Fruit fly (Drosophila melanogaster) whole organism, embryonic: Measurements from ENCODE around the gene Srpk79D.

ENCODE experiments used
- Atf-2 ChIP-seq: fragments of 200-800 bp; sonication (Bioruptor generic); optimal IDR thresholded peaks from 2 replicates; lab custom pipeline; 2016; ENCODE audit warnings: missing biosample characterization, missing genetic modification characterization
- C15 ChIP-seq: fragments of 200-800 bp; sonication (Bioruptor generic); IDR thresholded peaks from 3 replicates; pipeline ENCODE4 v1.3.6; 2022; ENCODE audit warnings: missing biosample characterization, missing genetic modification characterization
- CG11093 ChIP-seq: fragments of 200-800 bp; sonication (Bioruptor generic); IDR thresholded peaks from 3 replicates; pipeline ENCODE4 v1.3.6; 2022; ENCODE audit warnings: missing biosample characterization, missing genetic modification characterization
- CG11504 ChIP-seq: fragments of 200-800 bp; sonication (Bioruptor generic); optimal IDR thresholded peaks from 3 replicates; lab custom pipeline; 2019; ENCODE audit warnings: missing biosample characterization, mild to moderate bottlenecking, missing genetic modification characterization, moderate library complexity
- CG11560 ChIP-seq: fragments of 200-800 bp; sonication (Bioruptor generic); IDR thresholded peaks from 3 replicates; pipeline ENCODE4 v1.3.6; 2022; ENCODE audit warnings: missing biosample characterization, missing genetic modification characterization
- CG12155 ChIP-seq: fragments of 200-800 bp; sonication (Bioruptor generic); optimal IDR thresholded peaks from 3 replicates; lab custom pipeline; 2016; ENCODE audit warnings: missing biosample characterization, missing genetic modification characterization
- CG12219 ChIP-seq: fragments of 200-800 bp; sonication (Bioruptor generic); optimal IDR thresholded peaks from 3 replicates; lab custom pipeline; 2018; ENCODE audit warnings: missing biosample characterization, mild to moderate bottlenecking, missing genetic modification characterization
- CG12659 ChIP-seq: fragments of 200-800 bp; sonication (Bioruptor generic); optimal IDR thresholded peaks from 3 replicates; lab custom pipeline; 2017; ENCODE audit warnings: mild to moderate bottlenecking, missing biosample characterization, missing genetic modification reagents, missing genetic modification characterization
- CG13775 ChIP-seq: fragments of 200-800 bp; sonication (Bioruptor generic); optimal IDR thresholded peaks from 3 replicates; lab custom pipeline; 2017; ENCODE audit warnings: missing biosample characterization, mild to moderate bottlenecking, missing genetic modification characterization
- CG13894 ChIP-seq: fragments of 200-800 bp; sonication (Bioruptor generic); optimal IDR thresholded peaks from 3 replicates; lab custom pipeline; 2018; ENCODE audit warnings: missing biosample characterization, mild to moderate bottlenecking, missing genetic modification characterization, moderate library complexity
- CG14050 ChIP-seq: fragments of 200-800 bp; sonication (Bioruptor generic); IDR thresholded peaks from 3 replicates; pipeline ENCODE4 v1.3.6; 2022; ENCODE audit warnings: missing biosample characterization, missing genetic modification characterization
- CG14667 ChIP-seq: fragments of 200-800 bp; sonication (Bioruptor generic); IDR thresholded peaks from 2 replicates; pipeline ENCODE4 v1.3.6; 2022; ENCODE audit warnings: missing biosample characterization, missing genetic modification characterization
- CG15073 ChIP-seq: fragments of 200-800 bp; sonication (Bioruptor generic); optimal IDR thresholded peaks from 2 replicates; lab custom pipeline; 2016; ENCODE audit warnings: missing biosample characterization, missing genetic modification characterization
- CG30431 ChIP-seq: fragments of 200-800 bp; sonication (Bioruptor generic); optimal IDR thresholded peaks from 2 replicates; lab custom pipeline; 2017; ENCODE audit warnings: missing biosample characterization, missing genetic modification characterization
- CG3065 ChIP-seq: fragments of 200-800 bp; sonication (Bioruptor generic); optimal IDR thresholded peaks from 2 replicates; lab custom pipeline; 2016; ENCODE audit warnings: missing biosample characterization, missing genetic modification characterization
- CG33557 ChIP-seq: fragments of 200-800 bp; sonication (Bioruptor generic); optimal IDR thresholded peaks from 2 replicates; lab custom pipeline; 2019; ENCODE audit warnings: missing biosample characterization, mild to moderate bottlenecking, missing genetic modification characterization, moderate library complexity
- CG34224 ChIP-seq: fragments of 200-800 bp; sonication (Bioruptor generic); IDR thresholded peaks from 3 replicates; pipeline ENCODE4 v1.3.6; 2022; ENCODE audit warnings: missing biosample characterization, missing genetic modification characterization; ENCODE audit not compliant: partially characterized antibody
- CG34422 ChIP-seq: fragments of 200-800 bp; sonication (Bioruptor generic); IDR thresholded peaks from 3 replicates; pipeline ENCODE4 v1.3.6; 2022; ENCODE audit warnings: missing biosample characterization, missing genetic modification characterization
- CG42726 ChIP-seq: fragments of 200-800 bp; sonication (Bioruptor generic); IDR thresholded peaks from 2 replicates; pipeline ENCODE4 v1.3.6; 2022; ENCODE audit warnings: missing biosample characterization, missing genetic modification characterization; ENCODE audit not compliant: partially characterized antibody
- CG4360 ChIP-seq: fragments of 200-800 bp; sonication (Bioruptor generic); IDR thresholded peaks from 2 replicates; pipeline ENCODE4 v1.3.6; 2022; ENCODE audit warnings: missing biosample characterization, missing genetic modification characterization
- CG4820 ChIP-seq: fragments of 200-800 bp; sonication (Bioruptor generic); optimal IDR thresholded peaks from 3 replicates; lab custom pipeline; 2016; ENCODE audit warnings: missing biosample characterization, missing genetic modification characterization
- CG6272 ChIP-seq: fragments of 200-800 bp; sonication (Bioruptor generic); IDR thresholded peaks from 2 replicates; pipeline ENCODE4 v1.3.6; 2022; ENCODE audit warnings: missing biosample characterization, missing genetic modification characterization
- CG7271 ChIP-seq: fragments of 200-800 bp; sonication (Bioruptor generic); optimal IDR thresholded peaks from 2 replicates; lab custom pipeline; 2018; ENCODE audit warnings: missing biosample characterization, mild to moderate bottlenecking, missing genetic modification characterization, moderate library complexity
- CG8281 ChIP-seq: fragments of 200-800 bp; sonication (Bioruptor generic); optimal IDR thresholded peaks from 2 replicates; lab custom pipeline; 2018; ENCODE audit warnings: missing biosample characterization, mild to moderate bottlenecking, missing genetic modification characterization, moderate library complexity
- CG8478 ChIP-seq: fragments of >200 bp; optimal IDR thresholded peaks from 2 replicates; lab custom pipeline; 2018
- CG9797 ChIP-seq: fragments of 200-800 bp; sonication (Bioruptor generic); optimal IDR thresholded peaks from 3 replicates; lab custom pipeline; 2018; ENCODE audit warnings: missing biosample characterization, mild to moderate bottlenecking, missing genetic modification characterization
- CoRest ChIP-seq: fragments of 200-800 bp; sonication (Bioruptor generic); optimal IDR thresholded peaks from 3 replicates; lab custom pipeline; 2018; ENCODE audit warnings: missing biosample characterization, mild to moderate bottlenecking, missing genetic modification characterization, moderate library complexity
- Dfd ChIP-seq, 2 experiments: fragments of >200 bp; optimal IDR thresholded peaks; 2 replicates each; lab custom pipeline; 2017; ENCODE audit warnings: missing biosample characterization in 2 of 2, missing genetic modification characterization in 2 of 2
- Dip3 ChIP-seq: fragments of 200-800 bp; sonication (Bioruptor generic); optimal IDR thresholded peaks from 3 replicates; lab custom pipeline; 2016; ENCODE audit warnings: missing biosample characterization, missing genetic modification characterization
- Fer2 ChIP-seq: fragments of 200-800 bp; sonication (Bioruptor generic); optimal IDR thresholded peaks from 2 replicates; lab custom pipeline; 2018; ENCODE audit warnings: missing biosample characterization, mild to moderate bottlenecking, missing genetic modification characterization, moderate library complexity
- Hmx ChIP-seq: fragments of 200-800 bp; sonication (Bioruptor generic); optimal IDR thresholded peaks from 2 replicates; lab custom pipeline; 2016; ENCODE audit warnings: missing biosample characterization, missing genetic modification characterization
- Hr3 ChIP-seq: fragments of 200-800 bp; sonication (Bioruptor generic); optimal IDR thresholded peaks from 3 replicates; lab custom pipeline; 2016; ENCODE audit warnings: missing biosample characterization, missing genetic modification characterization
- Lhr ChIP-seq: fragments of 200-800 bp; sonication (Bioruptor generic); optimal IDR thresholded peaks from 3 replicates; lab custom pipeline; 2017; ENCODE audit warnings: mild to moderate bottlenecking, missing biosample characterization, missing genetic modification reagents, missing genetic modification characterization
- MESR4 ChIP-seq: fragments of 200-800 bp; sonication (Bioruptor generic); optimal IDR thresholded peaks from 2 replicates; lab custom pipeline; 2018; ENCODE audit warnings: missing biosample characterization, mild to moderate bottlenecking, missing genetic modification characterization, moderate library complexity
- Pdp1 ChIP-seq, 2 experiments: fragments of 200-800 bp; sonication (Bioruptor generic); optimal IDR thresholded peaks; 3 replicates each; lab custom pipeline; 2016; ENCODE audit warnings: missing biosample characterization in 2 of 2, missing genetic modification characterization in 2 of 2, mild to moderate bottlenecking in 1 of 2, moderate library complexity in 1 of 2
- Stat92E ChIP-seq, 3 experiments: fragments of >200 bp in 2 of 3; fragments of 200-800 bp in 1 of 3; sonication (Bioruptor generic) in 1 of 3; optimal IDR thresholded peaks; 2 replicates each; lab custom pipeline; 2017 to 2019; ENCODE audit warnings: missing biosample characterization in 3 of 3, missing genetic modification characterization in 3 of 3, mild to moderate bottlenecking in 1 of 3, moderate library complexity in 1 of 3
- bsh ChIP-seq, 2 experiments: fragments of 200-800 bp; sonication (Bioruptor generic); optimal IDR thresholded peaks; 2 replicates each; lab custom pipeline; 2017 to 2018; ENCODE audit warnings: mild to moderate bottlenecking in 2 of 2, missing biosample characterization in 2 of 2, missing genetic modification characterization in 2 of 2, moderate library complexity in 1 of 2
- chinmo ChIP-seq: fragments of 200-800 bp; sonication (Bioruptor generic); IDR thresholded peaks from 4 replicates; pipeline ENCODE4 v1.3.6; 2022; ENCODE audit warnings: missing biosample characterization, missing genetic modification characterization; ENCODE audit not compliant: partially characterized antibody
- croc ChIP-seq: fragments of 200-800 bp; sonication (Bioruptor generic); conservative IDR thresholded peaks from 3 replicates; pipeline ENCODE4 v1.3.6; 2022; ENCODE audit warnings: missing biosample characterization, missing genetic modification characterization
- dmrt99B ChIP-seq: fragments of 200-800 bp; sonication (Bioruptor generic); optimal IDR thresholded peaks from 2 replicates; lab custom pipeline; 2018; ENCODE audit warnings: missing biosample characterization, mild to moderate bottlenecking, missing genetic modification characterization, moderate library complexity
- fd64A ChIP-seq: fragments of 200-800 bp; sonication (Bioruptor generic); optimal IDR thresholded peaks from 3 replicates; lab custom pipeline; 2018; ENCODE audit warnings: missing biosample characterization, mild to moderate bottlenecking, missing genetic modification characterization
- gt ChIP-seq: fragments of 200-800 bp; sonication (Bioruptor generic); IDR thresholded peaks from 2 replicates; pipeline ENCODE4 v1.3.6; 2022; ENCODE audit warnings: missing biosample characterization, missing genetic modification characterization
- ken ChIP-seq: fragments of 200-800 bp; sonication (Bioruptor generic); IDR thresholded peaks from 3 replicates; pipeline ENCODE4 v1.3.6; 2022; ENCODE audit warnings: missing biosample characterization, missing genetic modification characterization
- lbe ChIP-seq: fragments of 200-800 bp; sonication (Bioruptor generic); optimal IDR thresholded peaks from 2 replicates; lab custom pipeline; 2016; ENCODE audit warnings: missing biosample characterization, mild to moderate bottlenecking, missing genetic modification characterization
- lilli ChIP-seq: fragments of 200-800 bp; sonication (Bioruptor generic); optimal IDR thresholded peaks from 3 replicates; lab custom pipeline; 2016; ENCODE audit warnings: missing biosample characterization, missing genetic modification characterization
- lola ChIP-seq, 3 experiments: fragments of >200 bp in 2 of 3; fragments of 200-800 bp in 1 of 3; sonication (Bioruptor generic) in 1 of 3; optimal IDR thresholded peaks; 2 replicates each; lab custom pipeline; 2017 to 2019; ENCODE audit warnings: missing biosample characterization in 3 of 3, missing genetic modification characterization in 3 of 3, mild to moderate bottlenecking in 1 of 3, moderate library complexity in 1 of 3
- peb ChIP-seq: fragments of 200-800 bp; sonication (Bioruptor generic); IDR thresholded peaks from 2 replicates; pipeline ENCODE4 v1.3.6; 2022; ENCODE audit warnings: missing biosample characterization, missing genetic modification characterization
- psq ChIP-seq: fragments of 200-800 bp; sonication (Bioruptor generic); optimal IDR thresholded peaks from 2 replicates; lab custom pipeline; 2017; ENCODE audit warnings: missing biosample characterization, missing genetic modification characterization
- schlank ChIP-seq: fragments of 200-800 bp; sonication (Bioruptor generic); optimal IDR thresholded peaks from 2 replicates; lab custom pipeline; 2018; ENCODE audit warnings: missing biosample characterization, mild to moderate bottlenecking, missing genetic modification characterization
- sens ChIP-seq: fragments of 200-800 bp; sonication (Bioruptor generic); peaks from one replicate; lab custom pipeline; 2016; ENCODE audit warnings: missing biosample characterization, missing genetic modification characterization
- trem ChIP-seq: fragments of 200-800 bp; optimal IDR thresholded peaks from 3 replicates; lab custom pipeline; 2019; ENCODE audit warnings: missing biosample characterization, mild to moderate bottlenecking, missing genetic modification characterization, moderate library complexity

The Srpk79D gene

dm6 chr3L:22266535-22266934, 7.2 kb upstream of the Srpk79D start, which contains the start of gene CG11523 (continued):
- TF ChIP-seq CG11504 (tag; lab: Kevin White, UChicago) (peak; percentile 48), fd64A (no peak), Pdp1 (GFP tag; optimal IDR thresholded peaks at IDR 0.05; lab: Kevin White, UChicago) (peak in 1 of 2 experiments; percentile 12), Atf-2 (GFP tag; lab: Kevin White, UChicago) (no peak), CG8281 (no peak), CG11093 (no peak), CG42726 (GFP tag; lab: Robert Waterston, UW) (no peak), Hmx (GFP tag; lab: Kevin White, UChicago) (no peak), Stat92E (GFP tag; optimal IDR thresholded peaks at IDR 0.05; lab: Kevin White, UChicago) (no peak), CG12219 (no peak), CG14050 (GFP tag; lab: Robert Waterston, UW) (no peak), CG9797 (GFP tag; lab: Kevin White, UChicago) (peak; percentile 61), CG34422 (GFP tag; lab: Robert Waterston, UW) (no peak), lbe (GFP tag; lab: Kevin White, UChicago) (no peak), bsh (GFP tag; optimal IDR thresholded peaks at IDR 0.05; lab: Kevin White, UChicago) (no peak), CG33557 (no peak), gt (GFP tag; lab: Robert Waterston, UW) (no peak), schlank (tag; lab: Kevin White, UChicago) (no peak), CG3065 (no peak), CG12659 (peak; percentile 45), CG13775 (GFP tag; lab: Kevin White, UChicago) (no peak), lola (GFP tag; optimal IDR thresholded peaks at IDR 0.05; lab: Kevin White, UChicago) (no peak), Lhr (GFP tag; lab: Kevin White, UChicago) (no peak), dmrt99B (tag; lab: Kevin White, UChicago) (no peak), CG15073 (GFP tag; lab: Kevin White, UChicago) (no peak), CoRest (tag; lab: Kevin White, UChicago) (peak; percentile 34), MESR4 (peak; percentile 90), Fer2 (no peak), C15 (GFP tag; lab: Robert Waterston, UW) (no peak), chinmo (GFP tag; lab: Robert Waterston, UW) (no peak), ken (GFP tag; lab: Robert Waterston, UW) (no peak), Hr3 (GFP tag; lab: Kevin White, UChicago) (no peak), CG11560 (tag; lab: Robert Waterston, UW) (0 out of 3 replicates have a peak, but pooled peaks have one; percentile 11), CG14667 (GFP tag; lab: Robert Waterston, UW) (no peak), Dip3 (GFP tag; lab: Kevin White, UChicago) (no peak), CG6272 (no peak), CG4360 (no peak), CG7271 (tag; lab: Kevin White, UChicago) (no peak), peb (GFP tag; lab: Robert Waterston, UW) (no peak), CG8478 (no peak), sens (GFP tag; lab: Kevin White, UChicago) (peak; percentile 77), lilli (no peak), CG12155 (GFP tag; lab: Kevin White, UChicago) (no peak), CG30431 (no peak), psq (no peak), croc (GFP tag; lab: Robert Waterston, UW) (no peak), Dfd (GFP tag; optimal IDR thresholded peaks at IDR 0.05; lab: Kevin White, UChicago) (no peak), CG4820 (GFP tag; lab: Kevin White, UChicago) (no peak), CG13894 (tag; lab: Kevin White, UChicago) (peak; percentile 13), trem (tag; lab: Kevin White, UChicago) (peak; percentile 31), CG34224 (GFP tag; lab: Robert Waterston, UW) (no peak)
